Worm (Caenorhabditis elegans) whole organism, L4/young adult: ENCODE measurements around the gene hlh-33.

Experiments used
- W03F9.2 ChIP-seq: fragments of 150-350 bp; optimal IDR thresholded peaks from 2 replicates; lab custom pipeline; 2014; ENCODE audit warnings: missing biosample characterization, missing genetic modification characterization
- him-1 ChIP-seq: sonication (generic microtip); optimal IDR thresholded peaks from 2 replicates; lab custom pipeline; 2016; ENCODE audit warnings: missing genotype, missing genetic modification reagents, missing genetic modification characterization, missing compliant biosample characterization

- TF ChIP-seq him-1 (tag; lab: Kevin White, UChicago) (no peak), W03F9.2 (tag; lab: Kevin White, UChicago) (no peak)
Measured at ce11 chrIII:1878065-1878464, 22.9 kb downstream of the hlh-33 start, which contains the start of gene smi-1.
